Worm (Caenorhabditis elegans) whole organism, late embryonic: ENCODE results near the gene pax-2.

Source experiments
- F13H6.1 ChIP-seq: sonication (generic microtip); optimal IDR thresholded peaks from 2 replicates; lab custom pipeline; 2016; ENCODE audit warnings: missing genetic modification characterization, missing compliant biosample characterization
- ceh-34 ChIP-seq: sonication (generic microtip); optimal IDR thresholded peaks from 2 replicates; lab custom pipeline; 2016; ENCODE audit warnings: mild to moderate bottlenecking, missing genetic modification characterization, missing compliant biosample characterization
- elt-2 ChIP-seq: sonication (generic microtip); optimal IDR thresholded peaks from 2 replicates; lab custom pipeline; 2016; ENCODE audit warnings: missing genetic modification reagents, missing genetic modification characterization, missing compliant biosample characterization
- nfya-1 ChIP-seq: sonication (generic microtip); optimal IDR thresholded peaks from 2 replicates; lab custom pipeline; 2017; ENCODE audit warnings: missing genetic modification characterization, mild to moderate bottlenecking, missing compliant biosample characterization, antibody characterized with exemption, moderate library complexity
- pqm-1 ChIP-seq: sonication (generic microtip); optimal IDR thresholded peaks from 2 replicates; lab custom pipeline; 2016; ENCODE audit warnings: missing genetic modification characterization, missing compliant biosample characterization
- tbx-2 ChIP-seq: sonication (generic microtip); optimal IDR thresholded peaks from 2 replicates; lab custom pipeline; 2016; ENCODE audit warnings: missing genetic modification characterization, missing compliant biosample characterization
- ztf-16 ChIP-seq: sonication (generic microtip); optimal IDR thresholded peaks from 2 replicates; lab custom pipeline; 2017; ENCODE audit warnings: missing genetic modification characterization, missing compliant biosample characterization

ce11 chrIV:4172242-4172641, 31.9 kb downstream of the pax-2 start:
- no peak for TF ChIP-seq ceh-34 (tag; lab: Kevin White, UChicago)
- TF ChIP-seq elt-2 (tag; lab: Kevin White, UChicago) = no peak
- no peak for TF ChIP-seq pqm-1
- no peak for TF ChIP-seq tbx-2 (tag; lab: Kevin White, UChicago)
- TF ChIP-seq ztf-16 (tag; lab: Kevin White, UChicago) = no peak
- no peak for TF ChIP-seq F13H6.1 (tag; lab: Kevin White, UChicago)
- TF ChIP-seq nfya-1 = no peak
